Fruit fly (Drosophila melanogaster) Kc167 (cell line): ENCODE measurements around the gene CG9270.

ENCODE experiments used
- Myc ChIP-seq: fragments of >200 bp; optimal IDR thresholded peaks from 2 replicates; lab custom pipeline; 2017; ENCODE audit warnings: missing external identifiers
- Sin3A ChIP-seq: fragments of >200 bp; optimal IDR thresholded peaks from 2 replicates; lab custom pipeline; 2018; ENCODE audit warnings: missing external identifiers
- h ChIP-seq: fragments of >200 bp; optimal IDR thresholded peaks from 3 replicates; lab custom pipeline; 2018; ENCODE audit warnings: missing external identifiers
- insv ChIP-seq: fragments of >200 bp; optimal IDR thresholded peaks from 3 replicates; lab custom pipeline; 2018; ENCODE audit warnings: missing external identifiers
- psq ChIP-seq: fragments of >200 bp; optimal IDR thresholded peaks from 2 replicates; lab custom pipeline; 2017; ENCODE audit warnings: missing external identifiers
- ttk ChIP-seq: sonication (Bioruptor generic); optimal IDR thresholded peaks from 2 replicates; lab custom pipeline; 2017; ENCODE audit warnings: missing external identifiers

DNA sequence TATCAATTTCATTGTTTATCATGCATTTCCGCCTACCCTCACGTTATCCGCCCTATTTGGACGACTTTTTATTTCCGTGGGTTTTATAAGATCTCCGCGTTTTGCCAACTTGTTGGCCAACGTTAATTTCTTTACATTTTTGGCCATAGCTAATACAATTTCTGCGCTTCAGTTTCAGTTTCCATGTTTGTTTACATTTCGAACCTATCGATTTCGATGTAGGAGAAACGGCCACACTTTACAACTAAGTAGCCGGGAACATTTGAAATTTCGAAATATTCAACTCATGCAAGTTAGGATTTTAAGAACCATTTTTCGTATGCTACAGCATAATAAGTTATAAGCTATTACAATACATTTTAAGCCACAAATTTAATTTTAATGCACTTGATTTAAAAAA is 6.3 kb downstream of the CG9270 start, which contains the start of gene Nthl1:
- TF ChIP-seq ttk (no peak), insv (lab: Kevin White, UChicago) (no peak), Sin3A (lab: Kevin White, UChicago) (no peak), Myc (lab: Kevin White, UChicago) (no peak), h (lab: Kevin White, UChicago) (no peak), psq (lab: Kevin White, UChicago) (no peak)
